Worm (Caenorhabditis elegans) whole organism, early embryonic: Measurements from ENCODE around the gene col-155.

Experiments
- ama-1 ChIP-seq: fragments of 150-350 bp; optimal IDR thresholded peaks from 2 replicates; lab custom pipeline; 2014
- hnd-1 ChIP-seq: sonication (generic microtip); optimal IDR thresholded peaks from 2 replicates; lab custom pipeline; 2016; ENCODE audit warnings: missing genetic modification characterization, missing compliant biosample characterization

DNA sequence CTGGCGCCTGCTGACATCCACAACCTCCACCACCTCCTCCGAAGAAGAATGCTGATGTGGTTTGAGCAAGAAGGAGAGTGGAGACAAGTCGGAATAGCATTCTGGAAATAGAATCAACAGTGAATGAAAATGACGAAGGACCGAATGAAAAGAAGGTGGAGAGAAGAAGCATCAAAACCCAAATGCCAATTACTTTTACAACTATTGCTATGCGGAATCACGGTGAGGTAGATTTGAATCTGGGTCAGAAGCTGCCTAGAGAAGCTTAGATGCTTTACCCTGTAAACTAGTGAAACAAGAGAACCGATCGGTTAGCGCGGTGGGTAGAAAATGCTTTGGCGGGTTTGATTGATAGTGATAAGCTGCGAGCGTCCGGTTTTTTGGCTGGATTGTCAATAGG is 42.8 kb downstream of the col-155 start, which contains the start of gene grl-7:
- TF ChIP-seq ama-1 (lab: Kevin White, UChicago) = no peak
- no peak for TF ChIP-seq hnd-1
